Worm (Caenorhabditis elegans) whole organism, mixed stage, embryonic: Measurements from ENCODE around the gene Y69A2AR.23.

Experiments
- M03D4.4 ChIP-seq: sonication (generic microtip); optimal IDR thresholded peaks from 2 replicates; lab custom pipeline; 2017; ENCODE audit warnings: mild to moderate bottlenecking, missing genetic modification characterization, missing compliant biosample characterization
- ces-1 ChIP-seq: fragments of 150-350 bp; optimal IDR thresholded peaks from 2 replicates; lab custom pipeline; 2014; ENCODE audit warnings: missing biosample characterization, missing genetic modification reagents, missing genetic modification characterization
- elt-1 ChIP-seq: sonication (generic microtip); optimal IDR thresholded peaks from 2 replicates; lab custom pipeline; 2017; ENCODE audit warnings: missing genetic modification characterization, mild to moderate bottlenecking, missing compliant biosample characterization, antibody characterized with exemption, moderate library complexity, borderline replicate concordance; ENCODE audit not compliant: insufficient read depth
- flh-1 ChIP-seq: fragments of 200-800 bp; sonication (Bioruptor generic); optimal IDR thresholded peaks from 2 replicates; lab custom pipeline; 2018; ENCODE audit warnings: mild to moderate bottlenecking, missing genetic modification characterization, moderate library complexity, missing compliant biosample characterization
- hlh-1 ChIP-seq: fragments of 150-350 bp; optimal IDR thresholded peaks from 2 replicates; lab custom pipeline; 2014; ENCODE audit warnings: missing biosample characterization, missing genetic modification reagents, missing genetic modification characterization
- lin-13 ChIP-seq: fragments of 150-350 bp; optimal IDR thresholded peaks from 2 replicates; lab custom pipeline; 2014; ENCODE audit warnings: missing biosample characterization, missing genetic modification characterization
- mls-2 ChIP-seq: sonication (generic microtip); optimal IDR thresholded peaks from 2 replicates; lab custom pipeline; 2016; ENCODE audit warnings: mild to moderate bottlenecking, missing genetic modification characterization, moderate library complexity, missing compliant biosample characterization
- nhr-12 ChIP-seq: fragments of 150-350 bp; optimal IDR thresholded peaks from 2 replicates; lab custom pipeline; 2014; ENCODE audit warnings: missing biosample characterization, missing genetic modification characterization
- nhr-237 ChIP-seq: fragments of 150-350 bp; optimal IDR thresholded peaks from 2 replicates; lab custom pipeline; 2014; ENCODE audit warnings: missing biosample characterization, missing genetic modification characterization
- nhr-76 ChIP-seq: sonication (generic microtip); optimal IDR thresholded peaks from 2 replicates; lab custom pipeline; 2017; ENCODE audit warnings: missing biosample characterization, missing genetic modification characterization
- pha-4 ChIP-seq: fragments of 150-350 bp; optimal IDR thresholded peaks from 2 replicates; lab custom pipeline; 2018; ENCODE audit warnings: missing biosample characterization, missing genetic modification reagents, missing genetic modification characterization
- snpc-4 ChIP-seq: fragments of 150-350 bp; optimal IDR thresholded peaks from 2 replicates; lab custom pipeline; 2014; ENCODE audit warnings: missing biosample characterization, missing genetic modification characterization
- unc-62 ChIP-seq: fragments of 150-350 bp; optimal IDR thresholded peaks from 2 replicates; lab custom pipeline; 2014; ENCODE audit warnings: missing biosample characterization, missing genetic modification reagents, missing genetic modification characterization
- ztf-11 ChIP-seq: fragments of 150-350 bp; optimal IDR thresholded peaks from 2 replicates; lab custom pipeline; 2014; ENCODE audit warnings: missing biosample characterization, missing genetic modification characterization

- TF ChIP-seq M03D4.4 (tag; lab: Kevin White, UChicago) (no peak), unc-62 (GFP tag; lab: Kevin White, UChicago) (no peak), nhr-237 (tag; lab: Kevin White, UChicago) (no peak), nhr-76 (no peak), flh-1 (GFP tag; lab: Kevin White, UChicago) (no peak), hlh-1 (no peak), mls-2 (tag; lab: Kevin White, UChicago) (no peak), pha-4 (no peak), nhr-12 (tag; lab: Kevin White, UChicago) (no peak), elt-1 (tag; lab: Kevin White, UChicago) (no peak), ces-1 (no peak), lin-13 (no peak), ztf-11 (tag; lab: Kevin White, UChicago) (no peak), snpc-4 (no peak)
These were observed 792 bp upstream of the Y69A2AR.23 start for ce11 chrIV:2552276-2552675.
